Fruit fly (Drosophila melanogaster) whole organism: ENCODE measurements around the gene CG31542.

ENCODE experiments used
- CG8478 ChIP-seq: fragments of >200 bp; optimal IDR thresholded peaks from 2 replicates; lab custom pipeline; 2018; ENCODE audit warnings: inconsistent platforms
- Dll ChIP-seq: fragments of >200 bp; optimal IDR thresholded peaks from 2 replicates; lab custom pipeline; 2017
- EcR ChIP-seq, 2 experiments: fragments of >200 bp; optimal IDR thresholded peaks; 2 replicates each; lab custom pipeline; 2017; ENCODE audit warnings: missing biosample characterization in 2 of 2, missing genetic modification characterization in 2 of 2, missing genetic modification reagents in 2 of 2
- pan ChIP-seq: fragments of >200 bp; optimal IDR thresholded peaks from 2 replicates; lab custom pipeline; 2017
- psq ChIP-seq: fragments of >200 bp; optimal IDR thresholded peaks from 2 replicates; lab custom pipeline; 2017
- usp ChIP-seq: fragments of >200 bp; optimal IDR thresholded peaks from 2 replicates; lab custom pipeline; 2017; ENCODE audit warnings: missing biosample characterization, missing genetic modification characterization, mixed read lengths

Gene CG31542

dm6 chr3R:5399096-5399495, 29.8 kb downstream of the CG31542 start, which contains the start of gene Or83a:
Gene Or83a, minus strand, starts transcription at chr3R:5399196.
- TF ChIP-seq EcR (GFP tag; optimal IDR thresholded peaks at IDR 0.05; lab: Kevin White, UChicago), result no peak
- no peak for TF ChIP-seq pan (lab: Kevin White, UChicago)
- no peak for TF ChIP-seq usp (GFP tag; lab: Kevin White, UChicago)
- no peak for TF ChIP-seq CG8478 (lab: Kevin White, UChicago)
- TF ChIP-seq psq, result no peak
- no peak for TF ChIP-seq Dll (lab: Kevin White, UChicago)

dm6 chr3R:5403963-5404362, 34.6 kb downstream of the CG31542 start, which contains the start of gene CG2663:
Gene CG2663, minus strand, starts transcription at chr3R:5404135.
- no peak for TF ChIP-seq CG8478 (lab: Kevin White, UChicago)
- no peak for TF ChIP-seq psq
- no peak for TF ChIP-seq pan (lab: Kevin White, UChicago)

dm6 chr3R:5412306-5412705, 43.0 kb downstream of the CG31542 start, which contains the start of gene Orco:
Gene Orco, minus strand, starts transcription at chr3R:5412406.
- TF ChIP-seq Dll (lab: Kevin White, UChicago), result no peak
- no peak for TF ChIP-seq CG8478 (lab: Kevin White, UChicago)
- no peak for TF ChIP-seq pan (lab: Kevin White, UChicago)
- TF ChIP-seq usp (GFP tag; lab: Kevin White, UChicago), result no peak
- no peak for TF ChIP-seq psq
- TF ChIP-seq EcR (GFP tag; optimal IDR thresholded peaks at IDR 0.05; lab: Kevin White, UChicago), result no peak

dm6 chr3R:5412987-5413386, 43.6 kb downstream of the CG31542 start:
- TF ChIP-seq pan (lab: Kevin White, UChicago) (no peak), CG8478 (lab: Kevin White, UChicago) (no peak), usp (GFP tag; lab: Kevin White, UChicago) (no peak), EcR (GFP tag; optimal IDR thresholded peaks at IDR 0.05; lab: Kevin White, UChicago) (no peak), psq (no peak), Dll (lab: Kevin White, UChicago) (no peak)

dm6 chr3R:5414147-5414748, 44.9 kb downstream of the CG31542 start, which contains the start of gene CG14669:
Gene CG14669, plus strand, starts transcription at chr3R:5414527.
- no peak for TF ChIP-seq psq
- no peak for TF ChIP-seq EcR (GFP tag; optimal IDR thresholded peaks at IDR 0.05; lab: Kevin White, UChicago)
- no peak for TF ChIP-seq Dll (lab: Kevin White, UChicago)
- no peak for TF ChIP-seq CG8478 (lab: Kevin White, UChicago)
- no peak for TF ChIP-seq usp (GFP tag; lab: Kevin White, UChicago)
- no peak for TF ChIP-seq pan (lab: Kevin White, UChicago)

dm6 chr3R:5420454-5420853, 51.1 kb downstream of the CG31542 start:
- TF ChIP-seq psq (no peak), CG8478 (lab: Kevin White, UChicago) (no peak), usp (GFP tag; lab: Kevin White, UChicago) (no peak), Dll (lab: Kevin White, UChicago) (no peak), pan (lab: Kevin White, UChicago) (no peak), EcR (GFP tag; optimal IDR thresholded peaks at IDR 0.05; lab: Kevin White, UChicago) (no peak)
